Worm (Caenorhabditis elegans) whole organism, young adult: ENCODE measurements around the gene cnnm-1.

Experiments used
- B0035.1 ChIP-seq: sonication (generic microtip); optimal IDR thresholded peaks from 2 replicates; lab custom pipeline; 2016; ENCODE audit warnings: missing genetic modification characterization, mild to moderate bottlenecking, missing compliant biosample characterization, missing genotype, missing genetic modification reagents
- B0336.3 ChIP-seq: fragments of 200-800 bp; sonication (Bioruptor generic); IDR thresholded peaks from 2 replicates; pipeline ENCODE4 v1.3.6; 2022; ENCODE audit warnings: missing genetic modification characterization, missing compliant biosample characterization
- F10E7.11 ChIP-seq: sonication (generic microtip); optimal IDR thresholded peaks from 2 replicates; lab custom pipeline; 2017; ENCODE audit warnings: mild to moderate bottlenecking, missing genetic modification characterization, moderate library complexity, missing compliant biosample characterization
- Y79H2A.3 ChIP-seq: fragments of 200-800 bp; sonication (Bioruptor generic); conservative IDR thresholded peaks from 2 replicates; pipeline ENCODE4 v1.3.6; 2022; ENCODE audit warnings: missing genetic modification reagents, missing genetic modification characterization, missing compliant biosample characterization
- Y95B8A.8 ChIP-seq: fragments of 200-800 bp; sonication (Bioruptor generic); IDR thresholded peaks from 2 replicates; pipeline ENCODE4 v1.3.6; 2022; ENCODE audit warnings: missing genetic modification reagents, missing genetic modification characterization, missing compliant biosample characterization
- aptf-3 ChIP-seq: fragments of 200-800 bp; sonication (Bioruptor generic); IDR thresholded peaks from 2 replicates; pipeline ENCODE4 v1.3.6; 2022; ENCODE audit warnings: missing genetic modification characterization, missing compliant biosample characterization
- athp-1 ChIP-seq: sonication (generic microtip); optimal IDR thresholded peaks from 2 replicates; lab custom pipeline; 2017; ENCODE audit warnings: mild to moderate bottlenecking, missing genetic modification characterization, missing compliant biosample characterization
- attf-3 ChIP-seq: fragments of 200-800 bp; sonication (Bioruptor generic); conservative IDR thresholded peaks from 2 replicates; pipeline ENCODE4 v1.3.6; 2022; ENCODE audit warnings: missing genetic modification reagents, missing genetic modification characterization, missing compliant biosample characterization
- attf-5 ChIP-seq: fragments of 200-800 bp; sonication (Bioruptor generic); optimal IDR thresholded peaks from 2 replicates; lab custom pipeline; 2018; ENCODE audit warnings: mild to moderate bottlenecking, missing genetic modification characterization, missing compliant biosample characterization
- bed-1 ChIP-seq: fragments of 200-800 bp; sonication (Bioruptor generic); IDR thresholded peaks from 2 replicates; pipeline ENCODE4 v1.3.6; 2022; ENCODE audit warnings: missing genetic modification reagents, missing genetic modification characterization, missing compliant biosample characterization
- ccch-3 ChIP-seq: fragments of 200-800 bp; sonication (Bioruptor generic); optimal IDR thresholded peaks from 2 replicates; lab custom pipeline; 2018; ENCODE audit warnings: mild to moderate bottlenecking, missing genetic modification characterization, missing compliant biosample characterization
- ceh-27 ChIP-seq: fragments of 200-800 bp; sonication (Bioruptor generic); optimal IDR thresholded peaks from 2 replicates; lab custom pipeline; 2018; ENCODE audit warnings: mild to moderate bottlenecking, missing genetic modification characterization, moderate library complexity, missing compliant biosample characterization
- him-1 ChIP-seq: sonication (generic microtip); optimal IDR thresholded peaks from 2 replicates; lab custom pipeline; 2016; ENCODE audit warnings: missing genotype, missing genetic modification reagents, missing genetic modification characterization, missing compliant biosample characterization
- hlh-12 ChIP-seq: sonication (generic microtip); optimal IDR thresholded peaks from 2 replicates; lab custom pipeline; 2016; ENCODE audit warnings: missing genetic modification characterization, missing compliant biosample characterization
- hmg-1.2 ChIP-seq: fragments of 200-800 bp; sonication (Bioruptor generic); IDR thresholded peaks from 2 replicates; pipeline ENCODE4 v1.3.6; 2022; ENCODE audit warnings: missing genetic modification reagents, missing genetic modification characterization, missing compliant biosample characterization
- hmg-20 ChIP-seq: fragments of 200-800 bp; sonication (Bioruptor generic); IDR thresholded peaks from 2 replicates; pipeline ENCODE4 v1.3.6; 2022; ENCODE audit warnings: missing genetic modification reagents, missing genetic modification characterization, missing compliant biosample characterization
- hrde-1 ChIP-seq: sonication (generic microtip); optimal IDR thresholded peaks from 2 replicates; lab custom pipeline; 2016; ENCODE audit warnings: missing genetic modification characterization, mild to moderate bottlenecking, missing compliant biosample characterization, moderate library complexity, missing genotype, missing genetic modification reagents, borderline replicate concordance
- nhr-27 ChIP-seq: fragments of 200-800 bp; sonication (Bioruptor generic); optimal IDR thresholded peaks from 2 replicates; lab custom pipeline; 2018; ENCODE audit warnings: mild to moderate bottlenecking, missing genetic modification characterization, moderate library complexity, missing compliant biosample characterization
- repo-1 ChIP-seq: sonication (generic microtip); optimal IDR thresholded peaks from 2 replicates; lab custom pipeline; 2017; ENCODE audit warnings: mild to moderate bottlenecking, missing genetic modification characterization, missing compliant biosample characterization
- sdz-38 ChIP-seq: sonication (generic microtip); optimal IDR thresholded peaks from 2 replicates; lab custom pipeline; 2016; ENCODE audit warnings: missing genotype, missing genetic modification characterization, missing compliant biosample characterization
- snpc-1.1 ChIP-seq: sonication (generic microtip); optimal IDR thresholded peaks from 2 replicates; lab custom pipeline; 2017; ENCODE audit warnings: missing genetic modification characterization, mild to moderate bottlenecking, missing compliant biosample characterization, antibody characterized with exemption, moderate library complexity, missing genotype, missing genetic modification reagents; ENCODE audit not compliant: insufficient read depth
- snpc-4 ChIP-seq, 5 experiments: fragments of 150-350 bp in 1 of 5; sonication (generic microtip) in 4 of 5; optimal IDR thresholded peaks; 2 replicates each; lab custom pipeline; 2014 to 2018; ENCODE audit warnings: missing genetic modification characterization in 5 of 5, missing biosample characterization in 3 of 5, antibody characterized with exemption in 2 of 5, mild to moderate bottlenecking in 2 of 5, missing compliant biosample characterization in 2 of 5, missing genotype in 2 of 5, moderate library complexity in 2 of 5, missing genetic modification reagents in 1 of 5
- tbx-9 ChIP-seq: sonication (generic microtip); optimal IDR thresholded peaks from 2 replicates; lab custom pipeline; 2016; ENCODE audit warnings: borderline replicate concordance, missing genetic modification characterization, inconsistent platforms, missing compliant biosample characterization
- unc-130 ChIP-seq: sonication (generic microtip); optimal IDR thresholded peaks from 2 replicates; lab custom pipeline; 2016; ENCODE audit warnings: missing genetic modification reagents, missing genetic modification characterization, missing compliant biosample characterization
- unc-62 ChIP-seq: fragments of 150-350 bp; optimal IDR thresholded peaks from 2 replicates; lab custom pipeline; 2014; ENCODE audit warnings: missing biosample characterization, missing genetic modification reagents, missing genetic modification characterization
- xnd-1 ChIP-seq: sonication (generic microtip); optimal IDR thresholded peaks from 2 replicates; lab custom pipeline; 2016; ENCODE audit warnings: missing genotype, missing genetic modification reagents, missing genetic modification characterization, missing compliant biosample characterization
- zim-3 ChIP-seq: sonication (generic microtip); optimal IDR thresholded peaks from 2 replicates; lab custom pipeline; 2017; ENCODE audit warnings: mild to moderate bottlenecking, missing genetic modification characterization, moderate library complexity, missing compliant biosample characterization
- ztf-25 ChIP-seq: fragments of 200-800 bp; sonication (Bioruptor generic); IDR thresholded peaks from 2 replicates; pipeline ENCODE4 v1.3.6; 2022; ENCODE audit warnings: missing genetic modification reagents, missing genetic modification characterization, missing compliant biosample characterization

Gene cnnm-1

DNA sequence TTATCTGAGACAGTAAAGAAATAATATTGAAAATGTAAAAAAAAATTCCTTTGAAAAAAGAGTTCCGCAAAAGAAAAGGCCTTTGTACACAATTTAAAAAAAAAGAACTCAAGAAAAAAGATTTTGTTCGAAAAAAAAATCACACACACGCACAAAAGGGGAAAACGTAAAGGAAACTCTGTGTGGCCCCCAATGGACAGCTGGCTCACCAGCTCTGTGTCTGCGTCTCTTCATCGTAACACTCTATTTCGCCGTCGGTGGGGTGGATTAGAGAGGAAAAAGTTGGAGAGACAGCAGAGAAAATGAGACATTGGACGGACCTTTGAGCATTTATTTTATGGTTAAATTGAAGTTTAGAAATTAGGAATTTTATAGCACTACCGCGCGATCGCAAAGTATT lies 8.4 kb upstream of the cnnm-1 start:
- TF ChIP-seq hmg-1.2: peak; percentile 79
- TF ChIP-seq unc-130 (GFP tag; lab: Kevin White, UChicago): no peak
- no peak for TF ChIP-seq hrde-1
- no peak for TF ChIP-seq ceh-27 (GFP tag; lab: Kevin White, UChicago)

DNA sequence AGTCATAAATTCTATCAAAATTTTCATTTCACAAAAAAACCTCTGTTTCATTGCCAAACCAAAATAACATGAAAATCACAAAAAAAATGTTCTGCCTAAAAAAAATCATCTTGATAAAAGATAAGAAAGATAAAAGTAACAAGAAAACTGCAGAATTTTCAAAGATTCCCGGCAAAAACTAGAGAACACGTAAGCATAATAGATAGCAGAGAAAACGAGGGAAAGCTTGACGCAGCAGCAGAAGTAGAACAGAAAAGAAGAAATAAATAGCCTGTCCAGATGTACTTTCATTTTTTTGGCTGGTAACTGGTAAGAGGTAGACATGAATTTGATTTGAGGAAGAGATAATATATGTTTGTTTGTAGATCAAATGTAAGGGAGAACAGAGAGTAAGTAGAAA lies 4.1 kb upstream of the cnnm-1 start:
- TF ChIP-seq Y95B8A.8 (GFP tag; lab: Robert Waterston, UW) (no peak), sdz-38 (tag; lab: Kevin White, UChicago) (no peak), B0035.1 (tag; lab: Kevin White, UChicago) (no peak)

DNA sequence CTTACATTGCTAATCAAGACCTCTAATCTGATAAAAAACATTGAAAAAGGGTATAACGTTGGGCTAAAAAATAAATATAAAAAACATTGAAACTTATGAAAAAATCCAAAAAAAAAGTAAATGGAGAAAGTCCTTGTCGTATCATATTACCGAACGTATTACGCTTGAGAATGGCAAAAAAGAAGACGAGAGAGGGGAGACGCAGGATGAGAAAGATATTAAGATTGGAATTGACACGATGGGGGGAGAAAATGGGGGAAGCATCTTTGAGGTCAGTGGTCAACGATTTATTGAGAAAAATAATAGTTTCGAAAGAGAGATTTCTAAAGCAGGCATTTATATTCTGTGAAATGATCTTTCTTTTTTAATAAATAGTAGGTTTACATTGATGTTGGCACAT lies 2.7 kb upstream of the cnnm-1 start:
- no peak for TF ChIP-seq hmg-20 (GFP tag; lab: Robert Waterston, UW)
- no peak for TF ChIP-seq nhr-27 (tag; lab: Kevin White, UChicago)
- no peak for TF ChIP-seq ztf-25 (GFP tag; lab: Robert Waterston, UW)
- no peak for TF ChIP-seq aptf-3 (GFP tag; lab: Robert Waterston, UW)
- no peak for TF ChIP-seq hlh-12 (tag; lab: Kevin White, UChicago)
- TF ChIP-seq snpc-1.1 (tag; lab: Kevin White, UChicago): no peak
- no peak for TF ChIP-seq repo-1 (tag; lab: Kevin White, UChicago)
- no peak for TF ChIP-seq ccch-3 (GFP tag; lab: Kevin White, UChicago)
- TF ChIP-seq bed-1: no peak

ce11 chrIV:17207864-17208263 lies 1.2 kb upstream of the cnnm-1 start:
- TF ChIP-seq zim-3 (tag; lab: Kevin White, UChicago): no peak
- no peak for TF ChIP-seq him-1 (tag; lab: Kevin White, UChicago)
- TF ChIP-seq unc-62: no peak
- no peak for TF ChIP-seq attf-5
- no peak for TF ChIP-seq B0336.3 (GFP tag; lab: Robert Waterston, UW)

DNA sequence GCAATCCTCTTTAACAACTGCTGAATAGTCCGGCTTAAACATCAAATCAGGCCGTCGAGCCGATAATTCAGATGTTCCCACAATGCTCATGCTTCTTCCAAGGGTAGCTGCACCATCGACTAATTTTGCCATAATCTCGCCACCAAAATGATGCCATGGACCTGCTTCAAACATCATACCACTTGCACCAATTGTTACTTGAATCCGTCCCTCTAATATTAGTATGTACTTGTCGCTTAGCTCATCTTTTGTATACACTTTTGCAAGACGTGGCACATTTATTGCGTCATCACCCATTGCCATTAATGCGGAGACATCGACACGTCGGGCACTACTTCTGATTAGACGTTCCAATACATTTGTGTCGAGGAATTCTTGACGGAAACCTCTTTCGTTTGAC lies 6.9 kb downstream of the cnnm-1 start:
- no peak for TF ChIP-seq hmg-1.2
- TF ChIP-seq attf-3 (GFP tag; lab: Robert Waterston, UW): no peak

DNA sequence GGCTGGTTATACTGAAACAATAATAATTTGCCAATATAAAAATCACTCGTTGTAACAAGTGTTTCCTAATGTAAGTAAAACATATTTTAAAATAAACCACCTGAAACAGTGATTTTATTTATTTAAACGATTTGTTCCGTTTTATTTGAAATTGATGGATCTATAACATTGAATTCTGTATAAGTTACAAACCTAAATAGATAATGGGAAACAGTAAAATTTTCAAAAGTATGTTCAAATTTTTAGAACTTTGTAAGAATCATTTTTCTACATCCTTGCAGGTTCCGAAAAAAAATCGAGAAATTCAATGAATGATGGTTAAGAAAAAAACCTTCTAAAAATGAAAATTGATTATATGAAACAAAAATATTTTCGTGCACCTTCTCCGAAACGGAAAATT lies 13.2 kb downstream of the cnnm-1 start:
- TF ChIP-seq snpc-4 (GFP tag; optimal IDR thresholded peaks at IDR 0.05; lab: Kevin White, UChicago): no peak
- peak in 2 of 4 experiments; percentile 51 to 62 for TF ChIP-seq snpc-4 (tag; optimal IDR thresholded peaks at IDR 0.05; lab: Kevin White, UChicago)
- TF ChIP-seq Y79H2A.3 (GFP tag; lab: Robert Waterston, UW): no peak
- no peak for TF ChIP-seq athp-1 (tag; lab: Kevin White, UChicago)
- TF ChIP-seq unc-130 (GFP tag; lab: Kevin White, UChicago): no peak
- no peak for TF ChIP-seq tbx-9 (tag; lab: Kevin White, UChicago)
- TF ChIP-seq xnd-1 (tag; lab: Kevin White, UChicago): no peak
- TF ChIP-seq ceh-27 (GFP tag; lab: Kevin White, UChicago): no peak

DNA sequence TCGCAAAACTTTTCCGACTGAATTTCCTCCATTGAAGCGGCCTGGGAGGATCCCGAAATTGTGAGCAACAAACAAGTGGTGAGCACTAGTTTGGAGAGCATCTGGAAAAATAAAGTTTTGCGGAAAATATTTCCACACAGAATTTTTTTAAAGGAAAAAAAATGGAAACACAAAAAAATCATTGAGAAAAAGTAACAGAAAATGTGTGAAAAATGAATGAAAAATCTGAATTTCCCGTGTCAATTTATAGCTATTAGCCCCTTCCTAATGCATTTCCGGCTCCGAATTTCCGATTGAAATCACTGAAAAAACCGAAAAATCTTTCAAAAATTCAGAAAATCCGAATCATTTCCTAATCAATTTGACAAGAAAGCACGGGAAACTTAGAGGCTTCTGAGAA lies 14.9 kb downstream of the cnnm-1 start, which contains the start of gene flp-17:
TSS of gene flp-17 (minus strand) at position 101 of the 400 bp plus-strand sequence.
- no peak for TF ChIP-seq F10E7.11 (tag; lab: Kevin White, UChicago)
- no peak for TF ChIP-seq hlh-12 (tag; lab: Kevin White, UChicago)
- TF ChIP-seq, all 124 proteins: peak for 0
